Fruit fly (Drosophila melanogaster) whole organism, prepupa: ENCODE measurements around the gene CheA84a.

Source experiments
- Blimp-1 ChIP-seq: fragments of 200-800 bp; sonication (Bioruptor generic); optimal IDR thresholded peaks from 3 replicates; lab custom pipeline; 2017; ENCODE audit warnings: missing biosample characterization, missing genetic modification characterization, mild to moderate bottlenecking, moderate library complexity, missing genetic modification reagents
- CG16779 ChIP-seq: fragments of 200-800 bp; sonication (Bioruptor generic); optimal IDR thresholded peaks from 3 replicates; lab custom pipeline; 2017; ENCODE audit warnings: missing biosample characterization, mild to moderate bottlenecking, missing genetic modification characterization
- CG4318 ChIP-seq: fragments of 200-800 bp; sonication (Bioruptor generic); optimal IDR thresholded peaks from 3 replicates; lab custom pipeline; 2017; ENCODE audit warnings: missing biosample characterization, mild to moderate bottlenecking, missing genetic modification characterization
- CG6854 ChIP-seq: fragments of 200-800 bp; sonication (Bioruptor generic); optimal IDR thresholded peaks from 2 replicates; lab custom pipeline; 2017; ENCODE audit warnings: missing biosample characterization, mild to moderate bottlenecking, missing genetic modification characterization
- CG8119 ChIP-seq: fragments of 200-800 bp; sonication (Bioruptor generic); IDR thresholded peaks from 3 replicates; pipeline ENCODE4 v1.3.6; 2022; ENCODE audit warnings: missing biosample characterization, missing genetic modification characterization
- Gug ChIP-seq: fragments of 200-800 bp; sonication (Bioruptor generic); IDR thresholded peaks from 2 replicates; pipeline ENCODE4 v1.3.6; 2022; ENCODE audit warnings: missing biosample characterization, missing genetic modification characterization
- Hr4 ChIP-seq: fragments of 200-800 bp; sonication (Bioruptor generic); optimal IDR thresholded peaks from 3 replicates; lab custom pipeline; 2016; ENCODE audit warnings: missing biosample characterization, missing genetic modification characterization
- Lpt ChIP-seq: fragments of 200-800 bp; sonication (Bioruptor generic); optimal IDR thresholded peaks from 3 replicates; lab custom pipeline; 2016; ENCODE audit warnings: missing biosample characterization, missing genetic modification characterization

dm6 chr3R:8233370-8233773, 28.7 kb upstream of the CheA84a start, which contains the start of gene PolI:
- TF ChIP-seq CG8119 (GFP tag; lab: Robert Waterston, UW) (no peak), Blimp-1 (GFP tag; lab: Kevin White, UChicago) (no peak), Gug (GFP tag; lab: Robert Waterston, UW) (no peak), Hr4 (GFP tag; lab: Kevin White, UChicago) (no peak), Lpt (GFP tag; lab: Kevin White, UChicago) (no peak), CG4318 (GFP tag; lab: Kevin White, UChicago) (no peak), CG16779 (tag; lab: Kevin White, UChicago) (no peak), CG6854 (GFP tag; lab: Kevin White, UChicago) (no peak)
